Worm (Caenorhabditis elegans) whole organism, L1 larva: ENCODE data around the gene F56C3.9.

ENCODE experiments used
- fos-1 ChIP-seq: fragments of 150-350 bp; optimal IDR thresholded peaks from 2 replicates; lab custom pipeline; 2014; ENCODE audit warnings: missing biosample characterization, missing genetic modification characterization
- lin-15B ChIP-seq: fragments of 150-350 bp; sonication (generic microtip); optimal IDR thresholded peaks from 3 replicates; lab custom pipeline; 2014; ENCODE audit warnings: missing biosample characterization, missing genetic modification characterization

DNA sequence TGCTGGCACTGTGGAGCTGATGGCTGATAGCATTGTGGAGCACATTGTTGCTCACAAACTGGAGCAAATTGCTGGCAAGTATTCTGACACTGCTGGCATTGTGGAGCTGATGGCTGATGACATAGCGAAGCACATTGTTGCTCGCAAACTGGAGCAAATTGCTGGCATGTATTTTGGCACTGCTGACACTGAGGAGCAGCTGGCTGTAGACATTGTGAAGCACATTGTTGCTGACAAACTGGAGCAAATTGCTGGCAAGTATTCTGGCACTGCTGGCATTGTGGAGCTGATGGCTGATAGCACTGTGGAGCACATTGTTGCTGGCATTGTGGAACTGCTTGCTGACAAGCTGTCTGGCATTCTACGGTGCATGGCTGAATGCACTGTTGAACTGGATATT is 15.4 kb upstream of the F56C3.9 start:
- TF ChIP-seq fos-1 (tag; lab: Kevin White, UChicago) (no peak), lin-15B (tag; lab: Kevin White, UChicago) (no peak)
